Worm (Caenorhabditis elegans) whole organism, L1 larva: ENCODE results near the gene nhr-90.

Experiments used
- Y116A8C.19 ChIP-seq: sonication (generic microtip); optimal IDR thresholded peaks from 2 replicates; lab custom pipeline; 2016; ENCODE audit warnings: missing compliant biosample characterization, missing genetic modification characterization, borderline replicate concordance
- lsy-2 ChIP-seq, 2 experiments: fragments of 150-350 bp; optimal IDR thresholded peaks; 2 replicates each; lab custom pipeline; 2014; ENCODE audit warnings: missing biosample characterization in 2 of 2, missing genetic modification characterization in 2 of 2

DNA sequence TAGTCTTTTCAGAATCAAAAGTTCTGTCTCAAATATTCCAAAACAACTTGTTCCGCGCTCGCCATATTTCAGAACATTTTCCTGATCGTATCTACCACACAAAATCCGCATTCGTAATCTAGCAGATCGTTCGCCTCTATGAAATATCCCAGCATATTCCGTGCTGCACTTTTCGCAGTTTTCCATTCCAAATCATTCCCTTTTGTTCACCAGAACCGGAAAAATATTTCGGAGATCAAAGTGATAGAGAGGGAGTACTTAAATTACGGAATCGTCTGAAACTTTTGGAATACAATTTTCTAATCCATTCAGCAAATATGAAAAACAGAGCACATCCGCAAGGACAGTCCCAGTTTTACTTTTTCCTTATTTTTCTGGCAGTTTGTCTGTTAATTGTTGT, 22.5 kb upstream of the nhr-90 start, which contains the start of gene K06H6.1:
- TF ChIP-seq Y116A8C.19 (no peak), lsy-2 (tag; optimal IDR thresholded peaks at IDR 0.05; lab: Kevin White, UChicago) (no peak)
